Fruit fly (Drosophila melanogaster) whole organism, embryonic: ENCODE results near the gene CG17190.

Experiments used
- Atf3 ChIP-seq: fragments of 200-800 bp; sonication (Bioruptor generic); optimal IDR thresholded peaks from 3 replicates; lab custom pipeline; 2016; ENCODE audit warnings: missing biosample characterization, missing genetic modification characterization
- Bteb2 ChIP-seq: fragments of 200-800 bp; sonication (Bioruptor generic); optimal IDR thresholded peaks from 2 replicates; lab custom pipeline; 2016; ENCODE audit warnings: missing biosample characterization, missing genetic modification characterization
- CG10979 ChIP-seq: fragments of 200-800 bp; sonication (Bioruptor generic); optimal IDR thresholded peaks from 2 replicates; lab custom pipeline; 2018; ENCODE audit warnings: missing biosample characterization, mild to moderate bottlenecking, missing genetic modification characterization, moderate library complexity
- CG11723 ChIP-seq: fragments of 200-800 bp; sonication (Bioruptor generic); optimal IDR thresholded peaks from 2 replicates; lab custom pipeline; 2017; ENCODE audit warnings: missing biosample characterization, mild to moderate bottlenecking, missing genetic modification characterization
- CG12071 ChIP-seq: fragments of 200-800 bp; sonication (Bioruptor generic); optimal IDR thresholded peaks from 3 replicates; lab custom pipeline; 2018; ENCODE audit warnings: missing biosample characterization, mild to moderate bottlenecking, missing genetic modification characterization
- CG12391 ChIP-seq: fragments of 200-800 bp; sonication (Bioruptor generic); optimal IDR thresholded peaks from 3 replicates; lab custom pipeline; 2018; ENCODE audit warnings: missing biosample characterization, mild to moderate bottlenecking, missing genetic modification characterization, moderate library complexity
- CG13296 ChIP-seq: fragments of 200-800 bp; sonication (Bioruptor generic); optimal IDR thresholded peaks from 3 replicates; lab custom pipeline; 2018; ENCODE audit warnings: missing biosample characterization, mild to moderate bottlenecking, missing genetic modification characterization
- CG14667 ChIP-seq: fragments of 200-800 bp; sonication (Bioruptor generic); IDR thresholded peaks from 2 replicates; pipeline ENCODE4 v1.3.6; 2022; ENCODE audit warnings: missing biosample characterization, missing genetic modification characterization
- CG15269 ChIP-seq: fragments of 200-800 bp; sonication (Bioruptor generic); optimal IDR thresholded peaks from 2 replicates; lab custom pipeline; 2018; ENCODE audit warnings: missing biosample characterization, mild to moderate bottlenecking, missing genetic modification characterization, moderate library complexity
- CG17186 ChIP-seq: fragments of 200-800 bp; sonication (Bioruptor generic); optimal IDR thresholded peaks from 3 replicates; lab custom pipeline; 2017; ENCODE audit warnings: missing biosample characterization, missing genetic modification reagents, missing genetic modification characterization
- CG17359 ChIP-seq: fragments of 200-800 bp; sonication (Bioruptor generic); optimal IDR thresholded peaks from 3 replicates; lab custom pipeline; 2018; ENCODE audit warnings: missing biosample characterization, mild to moderate bottlenecking, missing genetic modification characterization, moderate library complexity
- CG18262 ChIP-seq: fragments of 200-800 bp; optimal IDR thresholded peaks from 3 replicates; lab custom pipeline; 2019; ENCODE audit warnings: missing biosample characterization, mild to moderate bottlenecking, missing genetic modification characterization, moderate library complexity
- CG18476 ChIP-seq: fragments of 200-800 bp; sonication (Bioruptor generic); optimal IDR thresholded peaks from 2 replicates; lab custom pipeline; 2016; ENCODE audit warnings: missing biosample characterization, mild to moderate bottlenecking, missing genetic modification characterization
- CG18619 ChIP-seq: fragments of 200-800 bp; sonication (Bioruptor generic); optimal IDR thresholded peaks from 3 replicates; lab custom pipeline; 2017; ENCODE audit warnings: missing biosample characterization, mild to moderate bottlenecking, missing genetic modification characterization
- CG2712 ChIP-seq: fragments of 200-800 bp; optimal IDR thresholded peaks from 3 replicates; lab custom pipeline; 2019; ENCODE audit warnings: missing biosample characterization, mild to moderate bottlenecking, missing genetic modification characterization, moderate library complexity
- CG30403 ChIP-seq: fragments of 200-800 bp; sonication (Bioruptor generic); optimal IDR thresholded peaks from 3 replicates; lab custom pipeline; 2016; ENCODE audit warnings: missing biosample characterization, missing genetic modification characterization
- CG31388 ChIP-seq: fragments of 200-800 bp; sonication (Bioruptor generic); optimal IDR thresholded peaks from 2 replicates; lab custom pipeline; 2016; ENCODE audit warnings: missing biosample characterization, missing genetic modification characterization
- CG4360 ChIP-seq: fragments of 200-800 bp; sonication (Bioruptor generic); IDR thresholded peaks from 2 replicates; pipeline ENCODE4 v1.3.6; 2022; ENCODE audit warnings: missing biosample characterization, missing genetic modification characterization
- CG8290 ChIP-seq, 3 experiments: fragments of 200-800 bp; sonication (Bioruptor generic); optimal IDR thresholded peaks; 2 replicates each; lab custom pipeline; 2016 to 2019; ENCODE audit warnings: missing biosample characterization in 3 of 3, missing genetic modification characterization in 3 of 3, mild to moderate bottlenecking in 2 of 3, moderate library complexity in 1 of 3
- CG8765 ChIP-seq: fragments of 200-800 bp; sonication (Bioruptor generic); IDR thresholded peaks from 2 replicates; pipeline ENCODE4 v1.3.6; 2022; ENCODE audit warnings: missing biosample characterization, missing genetic modification characterization
- CG9609 ChIP-seq: fragments of 200-800 bp; sonication (Bioruptor generic); optimal IDR thresholded peaks from 3 replicates; lab custom pipeline; 2016; ENCODE audit warnings: missing biosample characterization, missing genetic modification characterization
- Dad ChIP-seq: fragments of 200-800 bp; sonication (Bioruptor generic); optimal IDR thresholded peaks from 3 replicates; lab custom pipeline; 2016; ENCODE audit warnings: missing biosample characterization, missing genetic modification characterization
- Dip3 ChIP-seq: fragments of 200-800 bp; sonication (Bioruptor generic); optimal IDR thresholded peaks from 3 replicates; lab custom pipeline; 2016; ENCODE audit warnings: missing biosample characterization, missing genetic modification characterization
- Doc3 ChIP-seq: fragments of 200-800 bp; sonication (Bioruptor generic); IDR thresholded peaks from 3 replicates; pipeline ENCODE4 v1.3.6; 2022; ENCODE audit warnings: missing biosample characterization, missing genetic modification characterization; ENCODE audit not compliant: partially characterized antibody
- Ets65A ChIP-seq: fragments of 200-800 bp; sonication (Bioruptor generic); peaks from one replicate; lab custom pipeline; 2016; ENCODE audit warnings: missing biosample characterization, missing genetic modification characterization
- Gug ChIP-seq: fragments of 200-800 bp; sonication (Bioruptor generic); IDR thresholded peaks from 4 replicates; pipeline ENCODE4 v1.3.6; 2022; ENCODE audit warnings: missing biosample characterization, missing genetic modification characterization
- HLH3B ChIP-seq: fragments of 200-800 bp; sonication (Bioruptor generic); IDR thresholded peaks from 2 replicates; pipeline ENCODE4 v1.3.6; 2022; ENCODE audit warnings: missing biosample characterization, missing genetic modification characterization
- Hand ChIP-seq: fragments of 200-800 bp; sonication (Bioruptor generic); optimal IDR thresholded peaks from 2 replicates; lab custom pipeline; 2017; ENCODE audit warnings: mild to moderate bottlenecking, missing biosample characterization, missing genetic modification reagents, missing genetic modification characterization
- Max ChIP-seq: fragments of 200-800 bp; sonication (Bioruptor generic); optimal IDR thresholded peaks from 2 replicates; lab custom pipeline; 2016; ENCODE audit warnings: missing biosample characterization, mild to moderate bottlenecking, missing genetic modification characterization
- NC2α ChIP-seq: fragments of 200-800 bp; sonication (Bioruptor generic); optimal IDR thresholded peaks from 2 replicates; lab custom pipeline; 2016; ENCODE audit warnings: missing biosample characterization, missing genetic modification characterization
- Sox100B ChIP-seq: fragments of 200-800 bp; sonication (Bioruptor generic); optimal IDR thresholded peaks from 3 replicates; lab custom pipeline; 2018; ENCODE audit warnings: missing biosample characterization, mild to moderate bottlenecking, missing genetic modification characterization
- amos ChIP-seq: fragments of 200-800 bp; sonication (Bioruptor generic); IDR thresholded peaks from 2 replicates; pipeline ENCODE4 v1.3.6; 2022; ENCODE audit warnings: missing biosample characterization, missing genetic modification characterization; ENCODE audit not compliant: partially characterized antibody
- dan ChIP-seq: fragments of 200-800 bp; sonication (Bioruptor generic); IDR thresholded peaks from 2 replicates; pipeline ENCODE4 v1.3.6; 2022; ENCODE audit warnings: missing biosample characterization, missing genetic modification characterization
- disco-r ChIP-seq: fragments of 200-800 bp; sonication (Bioruptor generic); optimal IDR thresholded peaks from 2 replicates; lab custom pipeline; 2016; ENCODE audit warnings: missing biosample characterization, missing genetic modification characterization
- dmrt99B ChIP-seq: fragments of 200-800 bp; sonication (Bioruptor generic); optimal IDR thresholded peaks from 2 replicates; lab custom pipeline; 2018; ENCODE audit warnings: missing biosample characterization, mild to moderate bottlenecking, missing genetic modification characterization, moderate library complexity
- en ChIP-seq: fragments of 200-800 bp; sonication (Bioruptor generic); optimal IDR thresholded peaks from 2 replicates; lab custom pipeline; 2016; ENCODE audit warnings: missing biosample characterization, missing genetic modification characterization
- esg ChIP-seq: fragments of 200-800 bp; sonication (Bioruptor generic); conservative IDR thresholded peaks from 2 replicates; pipeline ENCODE4 v1.3.6; 2022; ENCODE audit warnings: missing biosample characterization, missing genetic modification characterization
- eyg ChIP-seq: fragments of 200-800 bp; sonication (Bioruptor generic); optimal IDR thresholded peaks from 3 replicates; lab custom pipeline; 2016; ENCODE audit warnings: missing biosample characterization, missing genetic modification characterization
- gcm ChIP-seq: fragments of 200-800 bp; sonication (Bioruptor generic); optimal IDR thresholded peaks from 2 replicates; lab custom pipeline; 2019; ENCODE audit warnings: missing biosample characterization, mild to moderate bottlenecking, missing genetic modification characterization, moderate library complexity
- gem ChIP-seq: fragments of 200-800 bp; sonication (Bioruptor generic); optimal IDR thresholded peaks from 2 replicates; lab custom pipeline; 2019; ENCODE audit warnings: missing biosample characterization, mild to moderate bottlenecking, missing genetic modification characterization, moderate library complexity
- gro ChIP-seq: fragments of 200-800 bp; sonication (Bioruptor generic); optimal IDR thresholded peaks from 2 replicates; lab custom pipeline; 2016; ENCODE audit warnings: missing biosample characterization, missing genetic modification characterization
- gsb-n ChIP-seq: fragments of 200-800 bp; sonication (Bioruptor generic); optimal IDR thresholded peaks from 3 replicates; lab custom pipeline; 2018; ENCODE audit warnings: missing biosample characterization, mild to moderate bottlenecking, missing genetic modification characterization
- kni ChIP-seq: fragments of 200-800 bp; sonication (Bioruptor generic); optimal IDR thresholded peaks from 3 replicates; lab custom pipeline; 2017; ENCODE audit warnings: mild to moderate bottlenecking, missing biosample characterization, missing genetic modification reagents, missing genetic modification characterization
- luna ChIP-seq: fragments of 200-800 bp; sonication (Bioruptor generic); optimal IDR thresholded peaks from 2 replicates; lab custom pipeline; 2016; ENCODE audit warnings: missing biosample characterization, missing genetic modification characterization
- peb ChIP-seq: fragments of 200-800 bp; sonication (Bioruptor generic); IDR thresholded peaks from 2 replicates; pipeline ENCODE4 v1.3.6; 2022; ENCODE audit warnings: missing biosample characterization, missing genetic modification characterization
- psq ChIP-seq: fragments of 200-800 bp; sonication (Bioruptor generic); optimal IDR thresholded peaks from 2 replicates; lab custom pipeline; 2017; ENCODE audit warnings: missing biosample characterization, missing genetic modification characterization
- scrt ChIP-seq: fragments of 200-800 bp; sonication (Bioruptor generic); optimal IDR thresholded peaks from 2 replicates; lab custom pipeline; 2018; ENCODE audit warnings: missing biosample characterization, mild to moderate bottlenecking, missing genetic modification characterization, moderate library complexity
- sd ChIP-seq: fragments of 200-800 bp; sonication (Bioruptor generic); optimal IDR thresholded peaks from 3 replicates; lab custom pipeline; 2018; ENCODE audit warnings: missing biosample characterization, mild to moderate bottlenecking, missing genetic modification characterization, moderate library complexity
- seq ChIP-seq: fragments of 200-800 bp; sonication (Bioruptor generic); IDR thresholded peaks from 2 replicates; pipeline ENCODE4 v1.3.6; 2022; ENCODE audit warnings: missing biosample characterization, missing genetic modification characterization
- zen ChIP-seq: fragments of 200-800 bp; sonication (Bioruptor generic); optimal IDR thresholded peaks from 3 replicates; lab custom pipeline; 2018; ENCODE audit warnings: missing biosample characterization, mild to moderate bottlenecking, missing genetic modification characterization, moderate library complexity
- zen2 ChIP-seq: fragments of 200-800 bp; sonication (Bioruptor generic); IDR thresholded peaks from 3 replicates; pipeline ENCODE4 v1.3.6; 2022; ENCODE audit warnings: missing biosample characterization, missing genetic modification characterization; ENCODE audit not compliant: partially characterized antibody
- zfh1 ChIP-seq: fragments of 200-800 bp; sonication (Bioruptor generic); IDR thresholded peaks from 3 replicates; pipeline ENCODE4 v1.3.6; 2022; ENCODE audit warnings: missing biosample characterization, missing genetic modification characterization

Gene CG17190

DNA sequence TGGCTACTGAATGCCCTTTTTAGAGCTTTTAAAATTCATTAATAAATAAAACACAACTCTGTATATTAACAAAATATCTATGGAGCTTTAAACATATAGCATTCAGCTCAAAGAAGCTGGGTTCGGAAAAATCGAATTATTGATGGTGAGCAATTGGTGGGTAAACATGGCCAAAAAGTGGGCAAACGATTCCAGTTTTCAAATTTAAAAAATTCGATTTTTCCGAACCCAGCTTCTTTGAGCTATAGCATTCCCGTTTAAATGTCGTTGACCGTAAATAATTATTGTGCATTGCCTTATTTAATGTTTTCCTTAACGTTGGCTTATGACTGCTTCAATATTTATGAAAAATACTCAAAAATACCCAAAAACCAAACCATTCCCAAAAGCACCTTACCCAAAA is 11.7 kb downstream of the CG17190 start (continued):
- TF ChIP-seq CG31388 (GFP tag; lab: Kevin White, UChicago) (no peak), eyg (GFP tag; lab: Kevin White, UChicago) (no peak), CG11723 (GFP tag; lab: Kevin White, UChicago) (no peak), luna (GFP tag; lab: Kevin White, UChicago) (no peak), CG15269 (tag; lab: Kevin White, UChicago) (no peak), CG17186 (no peak), Doc3 (GFP tag; lab: Robert Waterston, UW) (no peak), peb (GFP tag; lab: Robert Waterston, UW) (no peak), CG17359 (tag; lab: Kevin White, UChicago) (no peak), gsb-n (tag; lab: Kevin White, UChicago) (no peak), Dad (no peak), CG8765 (GFP tag; lab: Robert Waterston, UW) (no peak), scrt (no peak), zfh1 (GFP tag; lab: Robert Waterston, UW) (no peak), CG14667 (no peak), CG9609 (GFP tag; lab: Kevin White, UChicago) (no peak), CG18619 (no peak), Dip3 (GFP tag; lab: Kevin White, UChicago) (no peak), disco-r (GFP tag; lab: Kevin White, UChicago) (no peak), gro (no peak), CG12071 (GFP tag; lab: Kevin White, UChicago) (no peak), gem (tag; lab: Kevin White, UChicago) (peak; percentile 44), amos (GFP tag; lab: Robert Waterston, UW) (no peak), seq (no peak), CG4360 (GFP tag; lab: Robert Waterston, UW) (no peak), Sox100B (GFP tag; lab: Kevin White, UChicago) (peak; percentile 56), sd (tag; lab: Kevin White, UChicago) (no peak), Ets65A (GFP tag; lab: Kevin White, UChicago) (peak; percentile 91), zen (tag; lab: Kevin White, UChicago) (no peak), Atf3 (no peak), CG2712 (tag; lab: Kevin White, UChicago) (peak; percentile 42), CG18262 (tag; lab: Kevin White, UChicago) (peak; percentile 45), Max (GFP tag; lab: Kevin White, UChicago) (no peak), gcm (GFP tag; lab: Kevin White, UChicago) (no peak), zen2 (GFP tag; lab: Robert Waterston, UW) (no peak), dan (no peak), Bteb2 (no peak), NC2α (GFP tag; lab: Kevin White, UChicago) (no peak), CG12391 (no peak), kni (GFP tag; lab: Kevin White, UChicago) (no peak), CG18476 (GFP tag; lab: Kevin White, UChicago) (no peak), esg (no peak), Hand (GFP tag; lab: Kevin White, UChicago) (no peak), CG10979 (tag; lab: Kevin White, UChicago) (peak; percentile 30), CG8290 (GFP tag; optimal IDR thresholded peaks at IDR 0.05; lab: Kevin White, UChicago) (no peak), CG8290 (tag; optimal IDR thresholded peaks at IDR 0.05; lab: Kevin White, UChicago) (no peak), en (GFP tag; lab: Kevin White, UChicago) (no peak), psq (GFP tag; lab: Kevin White, UChicago) (no peak), dmrt99B (peak; percentile 11), Gug (GFP tag; lab: Robert Waterston, UW) (no peak), CG13296 (GFP tag; lab: Kevin White, UChicago) (no peak), HLH3B (GFP tag; lab: Robert Waterston, UW) (no peak), CG30403 (GFP tag; lab: Kevin White, UChicago) (peak; percentile 18)
